Fruit fly (Drosophila melanogaster) whole organism: Measurements from ENCODE around the gene RASSF8.

Experiments used
- Dll ChIP-seq: fragments of >200 bp; optimal IDR thresholded peaks from 2 replicates; lab custom pipeline; 2017
- EcR ChIP-seq, 2 experiments: fragments of >200 bp; optimal IDR thresholded peaks; 2 replicates each; lab custom pipeline; 2017; ENCODE audit warnings: missing biosample characterization in 2 of 2, missing genetic modification characterization in 2 of 2, missing genetic modification reagents in 2 of 2
- pan ChIP-seq: fragments of >200 bp; optimal IDR thresholded peaks from 2 replicates; lab custom pipeline; 2017
- psq ChIP-seq: fragments of >200 bp; optimal IDR thresholded peaks from 2 replicates; lab custom pipeline; 2017
- usp ChIP-seq: fragments of >200 bp; optimal IDR thresholded peaks from 2 replicates; lab custom pipeline; 2017; ENCODE audit warnings: missing biosample characterization, missing genetic modification characterization, mixed read lengths

- TF ChIP-seq EcR (GFP tag; optimal IDR thresholded peaks at IDR 0.05; lab: Kevin White, UChicago) (no peak), Dll (no peak), pan (lab: Kevin White, UChicago) (no peak), usp (no peak), psq (lab: Kevin White, UChicago) (no peak)
Observed at dm6 chr3R:25694167-25694689, 32.6 kb downstream of the RASSF8 start.
